Worm (Caenorhabditis elegans): Measurements from ENCODE around the gene gln-5.
"Not testable (repeated sequence)": the region's sequence is repeated elsewhere in the genome, so short reads cannot be mapped to it uniquely, and the experiment has no call there.

The gln-5 gene

ce11 chrIV:17273602-17274110 lies at the start of gene gln-5:
Gene gln-5 (minus strand): TSS chrIV:17273652.
- no peak for TF ChIP-seq drap-1 (GFP tag; optimal IDR thresholded peaks at IDR 0.05)
- no peak for TF ChIP-seq sem-2 (GFP tag; optimal IDR thresholded peaks at IDR 0.05)
- TF ChIP-seq ham-2 (GFP tag; optimal IDR thresholded peaks at IDR 0.05), result no peak

- TF ChIP-seq mls-2 (tag; optimal IDR thresholded peaks at IDR 0.05) (no peak), nhr-76 (tag; optimal IDR thresholded peaks at IDR 0.05) (no peak), lin-32 (GFP tag; optimal IDR thresholded peaks at IDR 0.05) (no peak), mab-5 (tag; optimal IDR thresholded peaks at IDR 0.05) (no peak)
Measured at ce11 chrIV:17320445-17320844, 47.0 kb upstream of the gln-5 start, which contains the start of gene C49C3.4. Gene C49C3.4 (plus strand): TSS chrIV:17320795.

ce11 chrIV:17316398-17316797 lies 42.9 kb upstream of the gln-5 start, which contains the start of gene C49C3.20:
Gene C49C3.20 (minus strand): TSS chrIV:17316498.
- no peak for TF ChIP-seq mab-5 (tag; optimal IDR thresholded peaks at IDR 0.05)
- no peak for TF ChIP-seq nhr-2 (tag; optimal IDR thresholded peaks at IDR 0.05)
- TF ChIP-seq zip-8 (tag; optimal IDR thresholded peaks at IDR 0.05), result no peak
- no peak for TF ChIP-seq pha-4 (tag; optimal IDR thresholded peaks at IDR 0.05)
- TF ChIP-seq mls-2 (tag; optimal IDR thresholded peaks at IDR 0.05), result no peak
- TF ChIP-seq unc-120 (tag; optimal IDR thresholded peaks at IDR 0.05; ENCODE audit: poor library complexity, severe bottlenecking), result no peak
- no peak for TF ChIP-seq ceh-43 (GFP tag; optimal IDR thresholded peaks at IDR 0.05)
- TF ChIP-seq nhr-28 (tag; optimal IDR thresholded peaks at IDR 0.05), result no peak
- no peak for TF ChIP-seq ham-2 (GFP tag; optimal IDR thresholded peaks at IDR 0.05)

ce11 chrIV:17311842-17312241 lies 38.4 kb upstream of the gln-5 start, which contains the start of gene snf-9:
Gene snf-9 (plus strand): TSS chrIV:17312142.
- TF ChIP-seq cnd-1 (tag; optimal IDR thresholded peaks at IDR 0.05) (no peak), unc-62 (GFP tag; optimal IDR thresholded peaks at IDR 0.05) (no peak), elt-3 (tag; optimal IDR thresholded peaks at IDR 0.05) (no peak), snpc-4 (tag; optimal IDR thresholded peaks at IDR 0.05) (no peak), sem-2 (GFP tag; optimal IDR thresholded peaks at IDR 0.05) (no peak), flh-1 (GFP tag; optimal IDR thresholded peaks at IDR 0.05) (no peak), hlh-1 (tag; optimal IDR thresholded peaks at IDR 0.05) (no peak), zip-8 (tag; optimal IDR thresholded peaks at IDR 0.05) (no peak), nhr-12 (tag; optimal IDR thresholded peaks at IDR 0.05) (no peak), ztf-11 (tag; optimal IDR thresholded peaks at IDR 0.05) (no peak), ces-1 (GFP tag; optimal IDR thresholded peaks at IDR 0.05) (no peak), mls-2 (tag; optimal IDR thresholded peaks at IDR 0.05) (no peak), tbx-8 (GFP tag; optimal IDR thresholded peaks at IDR 0.05) (no peak), pha-4 (tag; optimal IDR thresholded peaks at IDR 0.05) (no peak)

- no peak for TF ChIP-seq nhr-12 (tag; optimal IDR thresholded peaks at IDR 0.05)
- TF ChIP-seq ceh-83 (GFP tag; optimal IDR thresholded peaks at IDR 0.05), result no peak
- TF ChIP-seq ceh-43 (GFP tag; optimal IDR thresholded peaks at IDR 0.05), result no peak
Measured at ce11 chrIV:17308211-17308610, 34.8 kb upstream of the gln-5 start, which contains the start of gene T28F3.9. Gene T28F3.9 (plus strand): TSS chrIV:17308511.

ce11 chrIV:17307223-17307622 lies 33.8 kb upstream of the gln-5 start, which contains the start of gene T28F3.8:
Gene T28F3.8 (minus strand): TSS chrIV:17307323.
- TF ChIP-seq lin-32 (GFP tag; optimal IDR thresholded peaks at IDR 0.05); sem-2 (GFP tag; optimal IDR thresholded peaks at IDR 0.05); blmp-1 (tag; optimal IDR thresholded peaks at IDR 0.05): not testable (repeated sequence)

- no peak for TF ChIP-seq nhr-2 (tag; optimal IDR thresholded peaks at IDR 0.05)
- no peak for TF ChIP-seq flh-1 (GFP tag; optimal IDR thresholded peaks at IDR 0.05)
- TF ChIP-seq pha-4 (tag; optimal IDR thresholded peaks at IDR 0.05), result no peak
- no peak for TF ChIP-seq lin-13 (tag; optimal IDR thresholded peaks at IDR 0.05)
- TF ChIP-seq drap-1 (GFP tag; optimal IDR thresholded peaks at IDR 0.05), result no peak
- no peak for TF ChIP-seq ces-1 (GFP tag; optimal IDR thresholded peaks at IDR 0.05)
- TF ChIP-seq lsy-2 (tag; optimal IDR thresholded peaks at IDR 0.05), result no peak
- TF ChIP-seq elt-3 (tag; optimal IDR thresholded peaks at IDR 0.05), result no peak
- no peak for TF ChIP-seq mep-1 (tag; optimal IDR thresholded peaks at IDR 0.05)
- no peak for TF ChIP-seq lin-32 (GFP tag; optimal IDR thresholded peaks at IDR 0.05)
Measured at ce11 chrIV:17301933-17302332, 28.5 kb upstream of the gln-5 start, which contains the start of gene ifta-2. Gene ifta-2 (minus strand): TSS chrIV:17302033.

Data from whole organism, mixed stage, embryonic.